Fruit fly (Drosophila melanogaster) whole organism, embryonic: ENCODE measurements around the gene Doa.

Experiments
- CG4282 ChIP-seq: fragments of 200-800 bp; sonication (Bioruptor generic); optimal IDR thresholded peaks from 2 replicates; lab custom pipeline; 2016; ENCODE audit warnings: missing biosample characterization, missing genetic modification characterization
- CG9817 ChIP-seq: fragments of 200-800 bp; sonication (Bioruptor generic); optimal IDR thresholded peaks from 2 replicates; lab custom pipeline; 2018; ENCODE audit warnings: missing biosample characterization, mild to moderate bottlenecking, missing genetic modification characterization, moderate library complexity
- Pdp1 ChIP-seq, 2 experiments: fragments of 200-800 bp; sonication (Bioruptor generic); optimal IDR thresholded peaks; 3 replicates each; lab custom pipeline; 2016; ENCODE audit warnings: missing biosample characterization in 2 of 2, missing genetic modification characterization in 2 of 2, mild to moderate bottlenecking in 1 of 2, moderate library complexity in 1 of 2
- dati ChIP-seq: fragments of 200-800 bp; sonication (Bioruptor generic); IDR thresholded peaks from 2 replicates; pipeline ENCODE4 v1.3.6; 2022; ENCODE audit warnings: missing biosample characterization, missing genetic modification characterization

- TF ChIP-seq Pdp1 (GFP tag; optimal IDR thresholded peaks at IDR 0.05; lab: Kevin White, UChicago) (peak in 1 of 2 experiments; percentile 3), dati (GFP tag; lab: Robert Waterston, UW) (no peak), CG4282 (GFP tag; lab: Kevin White, UChicago) (no peak), CG9817 (tag; lab: Kevin White, UChicago) (no peak)
These were observed 28.8 kb upstream of the Doa start, which contains the start of gene Inx3 for dm6 chr3R:28859058-28859526.
